Worm (Caenorhabditis elegans): ENCODE data around the gene F10G7.5.

The F10G7.5 gene

ce11 chrII:4737348-4737747 lies 44.1 kb downstream of the F10G7.5 start, which contains the start of gene ctsa-1.1:
ctsa-1.1 (plus strand) TSS chrII:4737648.
- peak in 1 of 2 experiments; percentile 3 for TF ChIP-seq unc-62 (GFP tag; optimal IDR thresholded peaks at IDR 0.05 in 1 of 2)
- no peak for TF ChIP-seq unc-62 (tag; optimal IDR thresholded peaks at IDR 0.05)
- TF ChIP-seq unc-130 (GFP tag; optimal IDR thresholded peaks at IDR 0.05) = no peak

- TF ChIP-seq nhr-28 (tag; optimal IDR thresholded peaks at IDR 0.05) = peak; percentile 45
- no peak for TF ChIP-seq daf-19 (GFP tag; conservative IDR thresholded peaks at IDR 0.05)
- TF ChIP-seq ctbp-1 (GFP tag; IDR thresholded peaks at IDR 0.05) = no peak
- no peak for TF ChIP-seq R02D3.7 (tag; optimal IDR thresholded peaks at IDR 0.05)
- no peak for TF ChIP-seq cey-2 (tag; optimal IDR thresholded peaks at IDR 0.05; ENCODE audit: borderline replicate concordance, insufficient read depth)
- no peak for TF ChIP-seq daf-16 (GFP tag; optimal IDR thresholded peaks at IDR 0.05)
- TF ChIP-seq daf-16 (tag; optimal IDR thresholded peaks at IDR 0.05) = peak; percentile 42
- TF ChIP-seq lin-29 (GFP tag; IDR thresholded peaks at IDR 0.05) = no peak
- TF ChIP-seq F49E8.2 (tag; optimal IDR thresholded peaks at IDR 0.05; ENCODE audit: borderline replicate concordance) = no peak
- TF ChIP-seq lin-1 (GFP tag; IDR thresholded peaks at IDR 0.05) = peak; percentile 57
- TF ChIP-seq ceh-28 (tag; optimal IDR thresholded peaks at IDR 0.05) = no peak
- no peak for TF ChIP-seq unc-39 (tag; optimal IDR thresholded peaks at IDR 0.05)
- TF ChIP-seq nhr-102 (tag; optimal IDR thresholded peaks at IDR 0.05) = peak; percentile 39
- TF ChIP-seq lin-15B (tag; optimal IDR thresholded peaks at IDR 0.05) = no peak
- peak; percentile 97 for TF ChIP-seq dpl-1 (GFP tag; optimal IDR thresholded peaks at IDR 0.05)
- no peak for TF ChIP-seq gei-8 (GFP tag; optimal IDR thresholded peaks at IDR 0.05)
- TF ChIP-seq daf-8 (GFP tag; IDR thresholded peaks at IDR 0.05) = no peak
- TF ChIP-seq daf-12 (tag; optimal IDR thresholded peaks at IDR 0.05) = no peak
- peak; percentile 79 for TF ChIP-seq Y48G9A.11 (GFP tag; IDR thresholded peaks at IDR 0.05)
- TF ChIP-seq zag-1 (tag; optimal IDR thresholded peaks at IDR 0.05) = no peak
- no peak for TF ChIP-seq zfp-2 (tag; optimal IDR thresholded peaks at IDR 0.05)
- no peak for TF ChIP-seq lir-3 (tag; optimal IDR thresholded peaks at IDR 0.05)
- peak; percentile 91 for TF ChIP-seq hlh-30 (tag; optimal IDR thresholded peaks at IDR 0.05; ENCODE audit: insufficient read depth)
- TF ChIP-seq F37D6.2 (tag; optimal IDR thresholded peaks at IDR 0.05) = peak; percentile 14
- no peak for TF ChIP-seq ama-1 (optimal IDR thresholded peaks at IDR 0.05)
- no peak for TF ChIP-seq ceh-62 (tag; optimal IDR thresholded peaks at IDR 0.05)
- 0 out of 2 replicates have a peak, but pooled peaks have one; percentile 45 for TF ChIP-seq mxl-2 (GFP tag; conservative IDR thresholded peaks at IDR 0.05)
- peak; percentile 99 for TF ChIP-seq mes-2 (tag; optimal IDR thresholded peaks at IDR 0.05; ENCODE audit: poor library complexity, severe bottlenecking)
- TF ChIP-seq nhr-237 (tag; optimal IDR thresholded peaks at IDR 0.05) = no peak
- peak; percentile 80 for TF ChIP-seq dmd-9 (GFP tag; IDR thresholded peaks at IDR 0.05)
- TF ChIP-seq zip-2 (tag; optimal IDR thresholded peaks at IDR 0.05) = no peak
- TF ChIP-seq madf-5 (GFP tag; IDR thresholded peaks at IDR 0.05) = no peak
- TF ChIP-seq mdt-29 (GFP tag; IDR thresholded peaks at IDR 0.05) = no peak
- no peak for TF ChIP-seq snpc-4 (tag; optimal IDR thresholded peaks at IDR 0.05)
- TF ChIP-seq set-16 (GFP tag; IDR thresholded peaks at IDR 0.05) = no peak
- 0 out of 2 replicates have a peak, but pooled peaks have one; percentile 30 for TF ChIP-seq ceh-20 (GFP tag; IDR thresholded peaks at IDR 0.05)
- TF ChIP-seq nhr-6 (tag; optimal IDR thresholded peaks at IDR 0.05) = peak; percentile 73
- no peak for TF ChIP-seq Y75B8A.6 (GFP tag; IDR thresholded peaks at IDR 0.05)
- TF ChIP-seq dmd-6 (GFP tag; IDR thresholded peaks at IDR 0.05) = peak; percentile 69
- TF ChIP-seq mdl-1 (tag; optimal IDR thresholded peaks at IDR 0.05) = peak; percentile 82 to 95
- peak; percentile 80 for TF ChIP-seq lin-38 (GFP tag; IDR thresholded peaks at IDR 0.05)
- no peak for TF ChIP-seq skn-1 (tag; optimal IDR thresholded peaks at IDR 0.05)
- TF ChIP-seq egl-27 (tag; optimal IDR thresholded peaks at IDR 0.05) = no peak
- peak; percentile 15 for TF ChIP-seq duxl-1 (tag; optimal IDR thresholded peaks at IDR 0.05; ENCODE audit: poor library complexity)
- TF ChIP-seq F10B5.3 (tag; optimal IDR thresholded peaks at IDR 0.05) = no peak
- TF ChIP-seq unc-62 (GFP tag; optimal IDR thresholded peaks at IDR 0.05 in 1 of 2) = peak in 1 of 2 experiments; percentile 87
- TF ChIP-seq unc-62 (tag; optimal IDR thresholded peaks at IDR 0.05) = no peak
- TF ChIP-seq nhr-11 (tag; optimal IDR thresholded peaks at IDR 0.05) = peak; percentile 12
These were observed 46.8 kb downstream of the F10G7.5 start, which contains the start of gene eas-1 for ce11 chrII:4739984-4740462. eas-1 (plus strand) TSS chrII:4740412.
